Worm (Caenorhabditis elegans): ENCODE measurements around the gene cth-2.
A peak's percentile ranks its signal among the peaks of the same experiment; 100 is the strongest.

The cth-2 gene

ce11 chrII:7029524-7029923, 28.2 kb downstream of the cth-2 start:
- no peak for TF ChIP-seq F44E2.7 (GFP tag; IDR thresholded peaks at IDR 0.05)
- TF ChIP-seq nhr-111 (GFP tag; optimal IDR thresholded peaks at IDR 0.05) = no peak
- no peak for TF ChIP-seq jun-1 (tag; optimal IDR thresholded peaks at IDR 0.05)
- TF ChIP-seq duxl-1 (tag; optimal IDR thresholded peaks at IDR 0.05; ENCODE audit: poor library complexity) = no peak
- TF ChIP-seq daf-16 (GFP tag; optimal IDR thresholded peaks at IDR 0.05) = no peak
- TF ChIP-seq daf-16 (tag; optimal IDR thresholded peaks at IDR 0.05) = peak; percentile 12
- no peak for TF ChIP-seq aha-1 (tag)
- no peak for TF ChIP-seq unc-62 (GFP tag; optimal IDR thresholded peaks at IDR 0.05 in 1 of 2)
- no peak for TF ChIP-seq unc-62 (tag; optimal IDR thresholded peaks at IDR 0.05)
- TF ChIP-seq zfp-3 (GFP tag; conservative IDR thresholded peaks at IDR 0.05) = no peak
- TF ChIP-seq hif-1 (tag; optimal IDR thresholded peaks at IDR 0.05) = peak in 1 of 2 experiments; percentile 26
- no peak for TF ChIP-seq dmd-6 (GFP tag; IDR thresholded peaks at IDR 0.05)
- no peak for TF ChIP-seq daf-19 (GFP tag; conservative IDR thresholded peaks at IDR 0.05)

ce11 chrII:7024897-7025852, 32.6 kb downstream of the cth-2 start, which contains the start of gene znf-598:
Gene znf-598, plus strand, starts transcription at chrII:7025802.
- TF ChIP-seq daf-12 (tag; optimal IDR thresholded peaks at IDR 0.05) (no peak), hlh-30 (tag; optimal IDR thresholded peaks at IDR 0.05; ENCODE audit: insufficient read depth) (peak; percentile 19), mep-1 (tag; optimal IDR thresholded peaks at IDR 0.05) (peak; percentile 61), zfp-3 (GFP tag; conservative IDR thresholded peaks at IDR 0.05) (no peak), zfp-2 (tag; optimal IDR thresholded peaks at IDR 0.05) (no peak), nhr-77 (tag; optimal IDR thresholded peaks at IDR 0.05) (peak; percentile 57), php-3 (GFP tag; IDR thresholded peaks at IDR 0.05) (peak; percentile 70), lim-7 (GFP tag; IDR thresholded peaks at IDR 0.05) (no peak), pqm-1 (tag; optimal IDR thresholded peaks at IDR 0.05) (peak; percentile 76), daf-16 (GFP tag; optimal IDR thresholded peaks at IDR 0.05) (no peak), daf-16 (tag; optimal IDR thresholded peaks at IDR 0.05) (peak; percentile 74), lsy-2 (tag; optimal IDR thresholded peaks at IDR 0.05) (peak in 1 of 2 experiments; percentile 83), dmd-6 (GFP tag; IDR thresholded peaks at IDR 0.05) (peak; percentile 63), pha-4 (GFP tag; IDR thresholded peaks at IDR 0.05) (no peak), pha-4 (tag; optimal IDR thresholded peaks at IDR 0.05) (peak; percentile 24), zip-2 (tag; optimal IDR thresholded peaks at IDR 0.05) (peak; percentile 94), lin-38 (GFP tag; IDR thresholded peaks at IDR 0.05) (peak; percentile 90), nhr-48 (tag; optimal IDR thresholded peaks at IDR 0.05) (no peak), aha-1 (tag) (peak; percentile 84), Y48G9A.11 (GFP tag; IDR thresholded peaks at IDR 0.05) (no peak), spr-3 (GFP tag; optimal IDR thresholded peaks at IDR 0.05) (no peak), zag-1 (tag; optimal IDR thresholded peaks at IDR 0.05) (no peak), hif-1 (tag; optimal IDR thresholded peaks at IDR 0.05) (peak in 1 of 2 experiments; percentile 6), nhr-25 (tag; optimal IDR thresholded peaks at IDR 0.05; ENCODE audit: borderline replicate concordance, insufficient read depth) (no peak), rbr-2 (tag; optimal IDR thresholded peaks at IDR 0.05) (peak; percentile 19), set-16 (GFP tag; IDR thresholded peaks at IDR 0.05) (no peak), hlh-11 (tag; optimal IDR thresholded peaks at IDR 0.05) (peak; percentile 56), T20F7.1 (GFP tag; optimal IDR thresholded peaks at IDR 0.05) (peak; percentile 67), dve-1 (tag; optimal IDR thresholded peaks at IDR 0.05; ENCODE audit: insufficient read depth) (peak; percentile 58), mes-2 (tag; optimal IDR thresholded peaks at IDR 0.05; ENCODE audit: poor library complexity, severe bottlenecking) (peak; percentile 50), nhr-11 (tag; optimal IDR thresholded peaks at IDR 0.05) (peak; percentile 29), nhr-6 (tag; optimal IDR thresholded peaks at IDR 0.05) (peak; percentile 43), dpl-1 (GFP tag; optimal IDR thresholded peaks at IDR 0.05) (peak; percentile 25), nhr-28 (tag; optimal IDR thresholded peaks at IDR 0.05) (peak; percentile 69)

Measured in whole organism, L4 larva.